Fruit fly (Drosophila melanogaster) whole organism, embryonic: ENCODE results near the gene cyr.
A peak's percentile ranks its signal among the peaks of the same experiment; 100 is the strongest.

Experiments
- Atf3 ChIP-seq: fragments of 200-800 bp; sonication (Bioruptor generic); optimal IDR thresholded peaks from 3 replicates; lab custom pipeline; 2016; ENCODE audit warnings: missing biosample characterization, missing genetic modification characterization
- B-H1 ChIP-seq: fragments of 200-800 bp; sonication (Bioruptor generic); IDR thresholded peaks from 3 replicates; pipeline ENCODE4 v1.3.6; 2022; ENCODE audit warnings: missing biosample characterization, missing genetic modification characterization
- CG10147 ChIP-seq: fragments of 200-800 bp; sonication (Bioruptor generic); optimal IDR thresholded peaks from 2 replicates; lab custom pipeline; 2019; ENCODE audit warnings: missing biosample characterization, mild to moderate bottlenecking, missing genetic modification characterization, moderate library complexity
- CG1024 ChIP-seq: fragments of 200-800 bp; sonication (Bioruptor generic); IDR thresholded peaks from 2 replicates; pipeline ENCODE4 v1.3.6; 2022; ENCODE audit warnings: missing biosample characterization, missing genetic modification characterization
- CG10321 ChIP-seq: fragments of 200-800 bp; sonication (Bioruptor generic); IDR thresholded peaks from 2 replicates; pipeline ENCODE4 v1.3.6; 2022; ENCODE audit warnings: missing biosample characterization, missing genetic modification characterization
- CG11560 ChIP-seq: fragments of 200-800 bp; sonication (Bioruptor generic); IDR thresholded peaks from 3 replicates; pipeline ENCODE4 v1.3.6; 2022; ENCODE audit warnings: missing biosample characterization, missing genetic modification characterization
- CG11723 ChIP-seq: fragments of 200-800 bp; sonication (Bioruptor generic); optimal IDR thresholded peaks from 2 replicates; lab custom pipeline; 2017; ENCODE audit warnings: missing biosample characterization, mild to moderate bottlenecking, missing genetic modification characterization
- CG12659 ChIP-seq: fragments of 200-800 bp; sonication (Bioruptor generic); optimal IDR thresholded peaks from 3 replicates; lab custom pipeline; 2017; ENCODE audit warnings: mild to moderate bottlenecking, missing biosample characterization, missing genetic modification reagents, missing genetic modification characterization
- CG15269 ChIP-seq: fragments of 200-800 bp; sonication (Bioruptor generic); optimal IDR thresholded peaks from 2 replicates; lab custom pipeline; 2018; ENCODE audit warnings: missing biosample characterization, mild to moderate bottlenecking, missing genetic modification characterization, moderate library complexity
- CG15514 ChIP-seq: fragments of 200-800 bp; sonication (Bioruptor generic); optimal IDR thresholded peaks from 3 replicates; lab custom pipeline; 2017; ENCODE audit warnings: missing biosample characterization, missing genetic modification characterization, mild to moderate bottlenecking, moderate library complexity, missing genetic modification reagents
- CG17568 ChIP-seq: fragments of 200-800 bp; sonication (Bioruptor generic); optimal IDR thresholded peaks from 2 replicates; lab custom pipeline; 2018; ENCODE audit warnings: missing biosample characterization, mild to moderate bottlenecking, missing genetic modification characterization, moderate library complexity
- CG32767 ChIP-seq: fragments of 200-800 bp; sonication (Bioruptor generic); IDR thresholded peaks from 2 replicates; pipeline ENCODE4 v1.3.6; 2022; ENCODE audit warnings: missing biosample characterization, missing genetic modification characterization
- CG32772 ChIP-seq: fragments of 200-800 bp; sonication (Bioruptor generic); IDR thresholded peaks from 2 replicates; pipeline ENCODE4 v1.3.6; 2022; ENCODE audit warnings: missing biosample characterization, missing genetic modification characterization
- CG34224 ChIP-seq: fragments of 200-800 bp; sonication (Bioruptor generic); IDR thresholded peaks from 3 replicates; pipeline ENCODE4 v1.3.6; 2022; ENCODE audit warnings: missing biosample characterization, missing genetic modification characterization; ENCODE audit not compliant: partially characterized antibody
- CG4328 ChIP-seq: fragments of 200-800 bp; sonication (Bioruptor generic); optimal IDR thresholded peaks from 3 replicates; lab custom pipeline; 2017; ENCODE audit warnings: missing biosample characterization, missing genetic modification reagents, missing genetic modification characterization
- CG4617 ChIP-seq: fragments of 200-800 bp; sonication (Bioruptor generic); optimal IDR thresholded peaks from 3 replicates; lab custom pipeline; 2016; ENCODE audit warnings: missing biosample characterization, missing genetic modification characterization, borderline replicate concordance
- CG6654 ChIP-seq: fragments of 200-800 bp; sonication (Bioruptor generic); optimal IDR thresholded peaks from 2 replicates; lab custom pipeline; 2017; ENCODE audit warnings: missing biosample characterization, mild to moderate bottlenecking, missing genetic modification characterization
- CrebB ChIP-seq: fragments of 200-800 bp; sonication (Bioruptor generic); optimal IDR thresholded peaks from 3 replicates; lab custom pipeline; 2018; ENCODE audit warnings: missing biosample characterization, mild to moderate bottlenecking, missing genetic modification characterization
- Deaf1 ChIP-seq: fragments of 200-800 bp; optimal IDR thresholded peaks from 3 replicates; lab custom pipeline; 2019; ENCODE audit warnings: missing biosample characterization, mild to moderate bottlenecking, missing genetic modification characterization, moderate library complexity
- Dek ChIP-seq: fragments of 200-800 bp; sonication (Bioruptor generic); optimal IDR thresholded peaks from 3 replicates; lab custom pipeline; 2019; ENCODE audit warnings: missing biosample characterization, mild to moderate bottlenecking, missing genetic modification characterization, moderate library complexity
- Dref ChIP-seq: fragments of 200-800 bp; sonication (Bioruptor generic); IDR thresholded peaks from 2 replicates; pipeline ENCODE4 v1.3.6; 2022; ENCODE audit warnings: missing biosample characterization, missing genetic modification characterization
- E2f1 ChIP-seq: fragments of 200-800 bp; sonication (Bioruptor generic); IDR thresholded peaks from 2 replicates; pipeline ENCODE4 v1.3.6; 2022; ENCODE audit warnings: missing biosample characterization, missing genetic modification characterization
- Ets65A ChIP-seq: fragments of 200-800 bp; sonication (Bioruptor generic); peaks from one replicate; lab custom pipeline; 2016; ENCODE audit warnings: missing biosample characterization, missing genetic modification characterization
- Hey ChIP-seq: fragments of 200-800 bp; sonication (Bioruptor generic); optimal IDR thresholded peaks from 3 replicates; lab custom pipeline; 2018; ENCODE audit warnings: missing biosample characterization, mild to moderate bottlenecking, missing genetic modification characterization
- Hmr ChIP-seq: fragments of 200-800 bp; sonication (Bioruptor generic); optimal IDR thresholded peaks from 3 replicates; lab custom pipeline; 2017; ENCODE audit warnings: mild to moderate bottlenecking, missing biosample characterization, missing genetic modification reagents, missing genetic modification characterization
- Jarid2 ChIP-seq: fragments of 200-800 bp; sonication (Bioruptor generic); optimal IDR thresholded peaks from 3 replicates; lab custom pipeline; 2017; ENCODE audit warnings: mild to moderate bottlenecking, missing biosample characterization, missing genetic modification reagents, missing genetic modification characterization
- MBD-R2 ChIP-seq: fragments of 200-800 bp; sonication (Bioruptor generic); IDR thresholded peaks from 2 replicates; pipeline ENCODE4 v1.3.6; 2022; ENCODE audit warnings: missing biosample characterization, missing genetic modification characterization
- NC2α ChIP-seq: fragments of 200-800 bp; sonication (Bioruptor generic); optimal IDR thresholded peaks from 2 replicates; lab custom pipeline; 2016; ENCODE audit warnings: missing biosample characterization, missing genetic modification characterization
- NFAT ChIP-seq: fragments of 200-800 bp; sonication (Bioruptor generic); IDR thresholded peaks from 2 replicates; pipeline ENCODE4 v1.3.6; 2022; ENCODE audit warnings: missing biosample characterization, missing genetic modification characterization
- Oaz ChIP-seq: fragments of 200-800 bp; sonication (Bioruptor generic); IDR thresholded peaks from 2 replicates; pipeline ENCODE4 v1.3.6; 2022; ENCODE audit warnings: missing biosample characterization, missing genetic modification characterization
- Ravus ChIP-seq: fragments of 200-800 bp; sonication (Bioruptor generic); IDR thresholded peaks from 2 replicates; pipeline ENCODE4 v1.3.6; 2022; ENCODE audit warnings: missing biosample characterization, missing genetic modification characterization
- Six4 ChIP-seq: fragments of 200-800 bp; sonication (Bioruptor generic); optimal IDR thresholded peaks from 2 replicates; lab custom pipeline; 2016; ENCODE audit warnings: missing biosample characterization, missing genetic modification characterization
- ap ChIP-seq: fragments of 200-800 bp; sonication (Bioruptor generic); IDR thresholded peaks from 2 replicates; pipeline ENCODE4 v1.3.6; 2022; ENCODE audit warnings: missing biosample characterization, missing genetic modification characterization
- ato ChIP-seq: fragments of 200-800 bp; sonication (Bioruptor generic); IDR thresholded peaks from 2 replicates; pipeline ENCODE4 v1.3.6; 2022; ENCODE audit warnings: missing biosample characterization, missing genetic modification characterization; ENCODE audit not compliant: partially characterized antibody
- cato ChIP-seq: fragments of 200-800 bp; sonication (Bioruptor generic); optimal IDR thresholded peaks from 2 replicates; lab custom pipeline; 2016; ENCODE audit warnings: missing biosample characterization, missing genetic modification characterization, borderline replicate concordance
- crc ChIP-seq: fragments of 200-800 bp; sonication (Bioruptor generic); optimal IDR thresholded peaks from 2 replicates; lab custom pipeline; 2016; ENCODE audit warnings: missing biosample characterization, missing genetic modification characterization
- da ChIP-seq: fragments of 200-800 bp; sonication (Bioruptor generic); optimal IDR thresholded peaks from 2 replicates; lab custom pipeline; 2016; ENCODE audit warnings: missing biosample characterization, missing genetic modification characterization
- danr ChIP-seq: fragments of 200-800 bp; sonication (Bioruptor generic); IDR thresholded peaks from 2 replicates; pipeline ENCODE4 v1.3.6; 2022; ENCODE audit warnings: missing biosample characterization, missing genetic modification characterization
- ewg ChIP-seq: fragments of 200-800 bp; sonication (Bioruptor generic); optimal IDR thresholded peaks from 3 replicates; lab custom pipeline; 2017; ENCODE audit warnings: mild to moderate bottlenecking, missing biosample characterization, missing genetic modification reagents, missing genetic modification characterization
- fru ChIP-seq: fragments of >200 bp; optimal IDR thresholded peaks from 2 replicates; lab custom pipeline; 2017
- maf-S ChIP-seq: fragments of 200-800 bp; sonication (Bioruptor generic); optimal IDR thresholded peaks from 2 replicates; lab custom pipeline; 2016; ENCODE audit warnings: missing biosample characterization, missing genetic modification characterization
- nom ChIP-seq: fragments of 200-800 bp; sonication (Bioruptor generic); optimal IDR thresholded peaks from 2 replicates; lab custom pipeline; 2017; ENCODE audit warnings: missing biosample characterization, missing genetic modification characterization, mild to moderate bottlenecking, moderate library complexity, missing genetic modification reagents
- oc ChIP-seq: fragments of 200-800 bp; sonication (Bioruptor generic); optimal IDR thresholded peaks from 2 replicates; lab custom pipeline; 2018; ENCODE audit warnings: missing biosample characterization, mild to moderate bottlenecking, missing genetic modification characterization, moderate library complexity
- phol ChIP-seq: fragments of 200-800 bp; sonication (Bioruptor generic); optimal IDR thresholded peaks from 3 replicates; lab custom pipeline; 2018; ENCODE audit warnings: missing biosample characterization, mild to moderate bottlenecking, missing genetic modification characterization, moderate library complexity
- rib ChIP-seq: fragments of 200-800 bp; sonication (Bioruptor generic); IDR thresholded peaks from 2 replicates; pipeline ENCODE4 v1.3.6; 2022; ENCODE audit warnings: missing biosample characterization, missing genetic modification characterization
- slou ChIP-seq: fragments of 200-800 bp; sonication (Bioruptor generic); optimal IDR thresholded peaks from 3 replicates; lab custom pipeline; 2016; ENCODE audit warnings: missing biosample characterization, missing genetic modification characterization
- stc ChIP-seq: fragments of 200-800 bp; sonication (Bioruptor generic); IDR thresholded peaks from 2 replicates; pipeline ENCODE4 v1.3.6; 2022; ENCODE audit warnings: missing biosample characterization, missing genetic modification characterization
- tx ChIP-seq: fragments of 200-800 bp; sonication (Bioruptor generic); optimal IDR thresholded peaks from 2 replicates; lab custom pipeline; 2016; ENCODE audit warnings: missing biosample characterization, missing genetic modification characterization
- vfl ChIP-seq: fragments of 200-800 bp; sonication (Bioruptor generic); optimal IDR thresholded peaks from 2 replicates; lab custom pipeline; 2016; ENCODE audit warnings: missing biosample characterization, missing genetic modification characterization

The cyr gene

dm6 chrX:8100026-8100825 lies 35.3 kb downstream of the cyr start (continued):
- TF ChIP-seq ewg (GFP tag; lab: Kevin White, UChicago): peak; percentile 95
- TF ChIP-seq CG32772 (GFP tag; lab: Robert Waterston, UW): peak; percentile 87
- peak; percentile 67; the same call in 1 of the 2 replicates for TF ChIP-seq Ravus (GFP tag; lab: Robert Waterston, UW)
- peak; percentile 62 for TF ChIP-seq CG6654
- TF ChIP-seq CG11560 (tag; lab: Robert Waterston, UW): peak; percentile 71
- peak; percentile 11 for TF ChIP-seq NC2α (GFP tag; lab: Kevin White, UChicago)
- peak; percentile 61 for TF ChIP-seq vfl
- TF ChIP-seq da (GFP tag; lab: Kevin White, UChicago): no peak
- peak; percentile 56 for TF ChIP-seq CG32767 (GFP tag; lab: Robert Waterston, UW)
- peak; percentile 97 for TF ChIP-seq CG15514 (GFP tag; lab: Kevin White, UChicago)
- peak; percentile 81 for TF ChIP-seq phol
- peak; percentile 92 for TF ChIP-seq Hmr (GFP tag; lab: Kevin White, UChicago)
- peak; percentile 64 for TF ChIP-seq NFAT
- TF ChIP-seq CG17568 (GFP tag; lab: Kevin White, UChicago): peak; percentile 71
- TF ChIP-seq B-H1 (GFP tag; lab: Robert Waterston, UW): peak; percentile 76; the same call in 2 of the 3 replicates
- peak; percentile 20 for TF ChIP-seq nom
- peak; percentile 63; the same call in 1 of the 2 replicates for TF ChIP-seq danr
- TF ChIP-seq Jarid2: peak; percentile 41
- peak; percentile 65 for TF ChIP-seq Oaz
- TF ChIP-seq stc (GFP tag; lab: Robert Waterston, UW): peak; percentile 88
- TF ChIP-seq E2f1 (GFP tag; lab: Robert Waterston, UW): peak; percentile 85
- no peak for TF ChIP-seq fru (lab: Kevin White, UChicago)
- TF ChIP-seq rib: peak; percentile 78
- TF ChIP-seq CG12659 (GFP tag; lab: Kevin White, UChicago): peak; percentile 87
- TF ChIP-seq CrebB (tag; lab: Kevin White, UChicago): peak; percentile 74
- TF ChIP-seq CG15269 (tag; lab: Kevin White, UChicago): peak; percentile 87
- peak; percentile 57 for TF ChIP-seq Deaf1 (tag; lab: Kevin White, UChicago)
- no peak for TF ChIP-seq Dref (GFP tag; lab: Robert Waterston, UW)
- TF ChIP-seq tx (GFP tag; lab: Kevin White, UChicago): peak; percentile 8
- TF ChIP-seq MBD-R2 (GFP tag; lab: Robert Waterston, UW): peak; percentile 58; the same call in 1 of the 2 replicates
- no peak for TF ChIP-seq CG10321 (GFP tag; lab: Robert Waterston, UW)
- peak; percentile 62 for TF ChIP-seq CG1024 (GFP tag; lab: Robert Waterston, UW)
- TF ChIP-seq Ets65A (GFP tag; lab: Kevin White, UChicago): peak; percentile 92
- TF ChIP-seq Six4 (GFP tag; lab: Kevin White, UChicago): peak; percentile 70
- TF ChIP-seq Dek: peak; percentile 86
- TF ChIP-seq CG11723 (GFP tag; lab: Kevin White, UChicago): peak; percentile 52
- peak; percentile 33 for TF ChIP-seq crc (GFP tag; lab: Kevin White, UChicago)
- TF ChIP-seq Hey (tag; lab: Kevin White, UChicago): no peak
- peak; percentile 6 for TF ChIP-seq maf-S
- TF ChIP-seq cato: no peak
- no peak for TF ChIP-seq ato
- TF ChIP-seq slou (GFP tag; lab: Kevin White, UChicago): peak; percentile 33
- no peak for TF ChIP-seq Atf3 (GFP tag; lab: Kevin White, UChicago)
- peak; percentile 82 for TF ChIP-seq ap (GFP tag; lab: Robert Waterston, UW)
- TF ChIP-seq CG4617 (GFP tag; lab: Kevin White, UChicago): peak; percentile 26
- TF ChIP-seq CG4328 (GFP tag; lab: Kevin White, UChicago): peak; percentile 40
- TF ChIP-seq CG10147: peak; percentile 82
- TF ChIP-seq oc (tag; lab: Kevin White, UChicago): peak; percentile 85
- no peak for TF ChIP-seq CG34224 (GFP tag; lab: Robert Waterston, UW)
